Worm (Caenorhabditis elegans) whole organism, L2 larva: ENCODE data around the gene Y43F8B.14.

ENCODE experiments used
- R02D3.7 ChIP-seq: fragments of 150-350 bp; optimal IDR thresholded peaks from 2 replicates; lab custom pipeline; 2014; ENCODE audit warnings: missing biosample characterization, missing genetic modification characterization
- ZK546.5 ChIP-seq: sonication (generic microtip); optimal IDR thresholded peaks from 2 replicates; lab custom pipeline; 2017; ENCODE audit warnings: missing biosample characterization, missing genetic modification characterization
- alr-1 ChIP-seq: fragments of 150-350 bp; optimal IDR thresholded peaks from 2 replicates; lab custom pipeline; 2014; ENCODE audit warnings: missing biosample characterization, missing genetic modification characterization
- ceh-82 ChIP-seq: fragments of 150-350 bp; optimal IDR thresholded peaks from 2 replicates; lab custom pipeline; 2014; ENCODE audit warnings: missing biosample characterization, missing genetic modification characterization
- gmeb-1 ChIP-seq: fragments of 150-350 bp; optimal IDR thresholded peaks from 2 replicates; lab custom pipeline; 2014; ENCODE audit warnings: missing biosample characterization, missing genetic modification characterization
- nhr-11 ChIP-seq: fragments of 150-350 bp; optimal IDR thresholded peaks from 2 replicates; lab custom pipeline; 2014; ENCODE audit warnings: missing biosample characterization, missing genetic modification characterization
- nhr-23 ChIP-seq: fragments of 150-350 bp; optimal IDR thresholded peaks from 2 replicates; lab custom pipeline; 2014; ENCODE audit warnings: missing biosample characterization, missing genetic modification reagents, missing genetic modification characterization
- nhr-77 ChIP-seq: fragments of 150-350 bp; optimal IDR thresholded peaks from 2 replicates; lab custom pipeline; 2014; ENCODE audit warnings: missing biosample characterization, missing genetic modification characterization
- sma-3 ChIP-seq: sonication (generic microtip); optimal IDR thresholded peaks from 2 replicates; lab custom pipeline; 2016; ENCODE audit warnings: missing genetic modification reagents, missing genetic modification characterization, missing compliant biosample characterization
- snpc-4 ChIP-seq: fragments of 150-350 bp; optimal IDR thresholded peaks from 2 replicates; lab custom pipeline; 2014; ENCODE audit warnings: missing biosample characterization, missing genetic modification characterization
- ztf-11 ChIP-seq: sonication (generic microtip); optimal IDR thresholded peaks from 2 replicates; lab custom pipeline; 2017; ENCODE audit warnings: missing biosample characterization, missing genetic modification characterization

DNA sequence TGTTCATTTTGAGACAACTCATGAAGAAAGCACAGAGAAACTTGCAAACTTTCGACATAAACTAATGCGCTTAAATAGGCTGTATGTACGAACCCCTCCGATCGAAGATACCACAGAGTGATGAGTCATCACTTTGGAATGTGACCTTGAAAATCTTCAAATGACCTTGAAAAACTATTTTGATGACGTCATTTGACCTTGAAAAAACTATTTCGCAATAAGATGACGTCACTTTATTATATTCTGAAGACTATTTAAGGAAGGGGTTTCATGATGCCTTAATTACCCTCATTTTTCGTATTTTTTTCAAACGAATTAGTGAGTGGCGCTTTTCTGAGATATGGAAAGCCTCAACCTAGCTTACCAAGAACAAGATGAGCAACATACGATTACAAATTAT is 34.6 kb downstream of the Y43F8B.14 start, which contains the start of gene C25F9.2:
- TF ChIP-seq nhr-23 (tag; lab: Kevin White, UChicago) = no peak
- no peak for TF ChIP-seq ceh-82
- TF ChIP-seq snpc-4 (tag; lab: Kevin White, UChicago) = no peak
- TF ChIP-seq nhr-77 (tag; lab: Kevin White, UChicago) = no peak
- no peak for TF ChIP-seq ZK546.5 (tag; lab: Kevin White, UChicago)
- no peak for TF ChIP-seq sma-3
- TF ChIP-seq R02D3.7 (tag; lab: Kevin White, UChicago) = no peak
- TF ChIP-seq alr-1 (tag; lab: Kevin White, UChicago) = no peak
- TF ChIP-seq nhr-11 = no peak
- TF ChIP-seq gmeb-1 (tag; lab: Kevin White, UChicago) = no peak
- TF ChIP-seq ztf-11 (tag; lab: Kevin White, UChicago) = no peak
